Worm (Caenorhabditis elegans): ENCODE results near the gene clec-142.

clec-142 gene

DNA sequence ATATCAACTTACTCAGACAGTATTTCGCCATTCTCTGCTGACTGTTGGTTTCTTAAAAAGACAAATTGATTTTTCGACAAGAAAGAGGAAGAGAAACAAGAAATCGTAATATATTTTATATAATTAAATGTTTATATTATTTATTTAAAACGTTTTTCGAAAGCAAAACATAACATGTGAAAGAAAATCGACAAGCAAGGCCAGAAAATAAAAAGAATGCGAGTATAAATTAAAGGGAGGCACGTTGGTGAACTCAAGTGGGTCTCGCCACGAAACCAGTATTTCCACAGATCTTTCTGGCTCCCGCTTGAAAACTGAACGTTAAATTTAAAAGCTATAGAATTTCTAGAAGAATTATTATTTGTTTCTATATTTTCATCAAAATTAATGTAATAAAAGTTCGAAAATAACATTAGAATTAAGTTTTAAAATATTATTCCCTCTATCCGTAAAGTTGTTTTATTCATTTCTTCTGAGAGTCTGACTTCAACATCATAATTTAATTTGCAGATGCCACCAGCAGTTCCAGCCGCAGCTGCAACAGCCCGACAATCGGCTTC is 4.8 kb downstream of the clec-142 start, which contains the start of the genes nst-1 and cct-4:
TSS of gene nst-1 (minus strand) at position 51 of the 560 bp plus-strand sequence.
TSS of gene cct-4 (plus strand) at position 510 of the 560 bp plus-strand sequence.
- TF ChIP-seq C16A3.4 (tag; optimal IDR thresholded peaks at IDR 0.05) (peak; percentile 17), elt-3 (tag; optimal IDR thresholded peaks at IDR 0.05) (peak in 1 of 6 experiments; percentile 45), grh-1 (GFP tag; IDR thresholded peaks at IDR 0.05) (no peak), tbx-2 (tag; optimal IDR thresholded peaks at IDR 0.05) (no peak), snu-23 (GFP tag; optimal IDR thresholded peaks at IDR 0.05) (peak; percentile 21), mab-9 (GFP tag; IDR thresholded peaks at IDR 0.05) (no peak), egl-27 (tag; optimal IDR thresholded peaks at IDR 0.05) (no peak), F16B12.6 (tag; optimal IDR thresholded peaks at IDR 0.05) (peak; percentile 6), fkh-4 (tag; optimal IDR thresholded peaks at IDR 0.05; ENCODE audit: borderline replicate concordance) (no peak), irx-1 (tag; optimal IDR thresholded peaks at IDR 0.05) (no peak), C04F5.9 (tag; optimal IDR thresholded peaks at IDR 0.05) (no peak), alr-1 (tag; optimal IDR thresholded peaks at IDR 0.05; ENCODE audit: borderline replicate concordance) (no peak), dpl-1 (GFP tag; optimal IDR thresholded peaks at IDR 0.05) (peak; percentile 1 to 63 (median 40)), zag-1 (tag; optimal IDR thresholded peaks at IDR 0.05) (no peak), unc-62 (GFP tag; optimal IDR thresholded peaks at IDR 0.05) (no peak), nhr-90 (tag; optimal IDR thresholded peaks at IDR 0.05; ENCODE audit: poor library complexity) (no peak), ces-1 (GFP tag; optimal IDR thresholded peaks at IDR 0.05) (no peak), aly-2 (tag; optimal IDR thresholded peaks at IDR 0.05) (no peak), skn-1 (tag; optimal IDR thresholded peaks at IDR 0.05) (peak; percentile 18), lin-14 (GFP tag; optimal IDR thresholded peaks at IDR 0.05) (no peak), efl-3 (GFP tag; optimal IDR thresholded peaks at IDR 0.05) (no peak), ceh-8 (GFP tag; optimal IDR thresholded peaks at IDR 0.05) (no peak), blmp-1 (tag; optimal IDR thresholded peaks at IDR 0.05) (peak; percentile 17), hpl-2 (GFP tag; optimal IDR thresholded peaks at IDR 0.05) (no peak), lsy-2 (tag; optimal IDR thresholded peaks at IDR 0.05) (peak; percentile 36 to 67), unc-30 (tag; optimal IDR thresholded peaks at IDR 0.05) (no peak), mef-2 (tag; optimal IDR thresholded peaks at IDR 0.05) (no peak), nhr-71 (tag; optimal IDR thresholded peaks at IDR 0.05) (peak; percentile 12), mep-1 (tag; optimal IDR thresholded peaks at IDR 0.05) (peak; percentile 70), lin-35 (GFP tag; optimal IDR thresholded peaks at IDR 0.05) (peak; percentile 47 to 49), efl-1 (optimal IDR thresholded peaks at IDR 0.05) (peak; percentile 41 to 58), efl-1 (GFP tag; optimal IDR thresholded peaks at IDR 0.05 in 1 of 2) (peak; percentile 47 to 82)

DNA sequence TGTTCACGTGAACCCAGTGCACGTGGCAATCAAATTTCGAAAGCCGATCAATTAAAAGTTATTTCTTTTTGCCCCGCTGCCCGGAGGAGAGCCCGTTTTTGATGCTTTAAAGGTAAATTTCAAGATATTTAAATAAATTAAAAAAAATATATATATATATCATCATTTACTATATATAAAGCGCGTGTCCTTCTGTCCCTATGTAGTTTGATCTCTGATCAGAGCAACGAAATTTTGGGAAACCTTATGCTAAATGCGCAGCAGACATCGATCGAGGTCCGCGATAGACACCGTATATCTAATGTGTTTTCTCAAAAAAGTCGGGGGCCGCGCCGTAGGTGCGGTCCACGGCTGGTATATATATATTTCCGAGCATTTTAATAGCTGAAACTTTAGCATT is 7.4 kb downstream of the clec-142 start:
- peak; percentile 35 for TF ChIP-seq ama-1 (optimal IDR thresholded peaks at IDR 0.05)

DNA sequence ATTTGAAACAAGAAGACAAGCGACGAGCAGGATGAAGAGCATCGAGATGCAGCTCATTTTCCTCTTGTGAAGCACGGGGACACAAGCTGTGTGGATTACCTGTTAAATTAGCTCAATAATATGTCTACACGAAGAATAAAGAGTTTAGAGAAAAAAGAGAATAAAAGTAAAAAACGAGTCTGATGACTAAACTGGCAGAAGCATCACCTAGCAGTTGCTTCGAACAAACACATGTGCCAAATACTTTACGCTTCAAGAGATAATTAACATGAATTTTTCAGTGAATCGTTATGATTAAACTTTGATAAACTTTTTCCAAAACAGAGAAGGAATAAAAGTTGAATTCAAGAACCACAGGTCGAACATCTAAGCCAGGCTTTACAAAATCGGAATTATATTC is 16.8 kb downstream of the clec-142 start, which contains the start of gene nlp-55:
TSS of gene nlp-55 (minus strand) at position 101 of the 400 bp plus-strand sequence.
- TF ChIP-seq lin-14 (GFP tag; optimal IDR thresholded peaks at IDR 0.05): peak; percentile 7
- no peak for TF ChIP-seq ztf-11 (tag; optimal IDR thresholded peaks at IDR 0.05)
- TF ChIP-seq vab-15 (tag; optimal IDR thresholded peaks at IDR 0.05): no peak
- no peak for TF ChIP-seq fos-1 (tag; optimal IDR thresholded peaks at IDR 0.05)

DNA sequence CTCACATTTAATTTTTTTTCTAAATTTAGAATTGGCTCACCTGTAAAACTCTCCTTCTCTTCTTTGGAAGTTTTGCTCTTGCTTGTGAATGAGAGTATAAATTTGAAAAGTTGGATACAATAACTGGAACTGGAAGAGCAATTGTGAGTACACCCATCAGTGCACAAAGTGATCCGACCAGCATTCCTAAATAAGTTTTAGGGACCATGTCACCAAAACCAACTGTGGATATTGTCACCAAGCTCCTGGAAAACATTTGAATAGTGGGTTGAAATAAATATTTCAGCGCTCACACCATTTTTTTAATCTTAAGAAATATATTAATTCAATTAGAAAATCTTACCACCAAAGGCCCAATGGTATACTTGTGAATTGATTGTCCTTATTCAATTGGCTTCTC is 29.8 kb downstream of the clec-142 start:
- TF ChIP-seq unc-130 (tag; optimal IDR thresholded peaks at IDR 0.05): no peak
- no peak for TF ChIP-seq mef-2 (tag; optimal IDR thresholded peaks at IDR 0.05)
- no peak for TF ChIP-seq ceh-8 (GFP tag; optimal IDR thresholded peaks at IDR 0.05)
- no peak for TF ChIP-seq nhr-71 (tag; optimal IDR thresholded peaks at IDR 0.05)
- no peak for TF ChIP-seq swsn-7 (tag; optimal IDR thresholded peaks at IDR 0.05)
- no peak for TF ChIP-seq elt-3 (tag; optimal IDR thresholded peaks at IDR 0.05)
- TF ChIP-seq fkh-4 (tag; optimal IDR thresholded peaks at IDR 0.05; ENCODE audit: borderline replicate concordance): no peak
- no peak for TF ChIP-seq lin-13 (GFP tag; optimal IDR thresholded peaks at IDR 0.05)
- no peak for TF ChIP-seq ceh-82 (tag; optimal IDR thresholded peaks at IDR 0.05)
- TF ChIP-seq ceh-90 (tag; optimal IDR thresholded peaks at IDR 0.05): no peak
- TF ChIP-seq nhr-47 (tag; optimal IDR thresholded peaks at IDR 0.05): no peak
- no peak for TF ChIP-seq unc-98 (GFP tag; IDR thresholded peaks at IDR 0.05)
- TF ChIP-seq tlp-1 (tag; optimal IDR thresholded peaks at IDR 0.05): no peak
- TF ChIP-seq snpc-4 (tag; optimal IDR thresholded peaks at IDR 0.05): no peak
- TF ChIP-seq lir-3 (tag; optimal IDR thresholded peaks at IDR 0.05; ENCODE audit: poor library complexity): no peak
